Worm (Caenorhabditis elegans) whole organism, young adult: ENCODE measurements around the gene C55B6.7.

ENCODE experiments used
- B0019.2 ChIP-seq: fragments of 200-800 bp; sonication (Bioruptor generic); conservative IDR thresholded peaks from 2 replicates; pipeline ENCODE4 v1.3.6; 2022; ENCODE audit warnings: missing genetic modification reagents, missing genetic modification characterization, missing compliant biosample characterization
- C17E4.6 ChIP-seq: fragments of 200-800 bp; sonication (Bioruptor generic); IDR thresholded peaks from 2 replicates; pipeline ENCODE4 v1.3.6; 2022; ENCODE audit warnings: missing genetic modification reagents, missing genetic modification characterization, missing compliant biosample characterization
- F22D6.2 ChIP-seq: sonication (generic microtip); optimal IDR thresholded peaks from 2 replicates; lab custom pipeline; 2016; ENCODE audit warnings: mild to moderate bottlenecking, missing genetic modification characterization, missing compliant biosample characterization
- F33H1.4 ChIP-seq: fragments of 200-800 bp; sonication (Bioruptor generic); IDR thresholded peaks from 2 replicates; pipeline ENCODE4 v1.3.6; 2022; ENCODE audit warnings: missing genetic modification reagents, missing genetic modification characterization, missing compliant biosample characterization
- K12H6.12 ChIP-seq: fragments of 200-800 bp; sonication (Bioruptor generic); optimal IDR thresholded peaks from 2 replicates; lab custom pipeline; 2018; ENCODE audit warnings: mild to moderate bottlenecking, missing genetic modification characterization, missing compliant biosample characterization
- T26A5.8 ChIP-seq: sonication (generic microtip); optimal IDR thresholded peaks from 2 replicates; lab custom pipeline; 2016; ENCODE audit warnings: missing genetic modification characterization, missing compliant biosample characterization
- Y53G8AR.9 ChIP-seq: fragments of 200-800 bp; sonication (Bioruptor generic); conservative IDR thresholded peaks from 2 replicates; pipeline ENCODE4 v1.3.6; 2022; ENCODE audit warnings: missing genetic modification reagents, missing genetic modification characterization, missing compliant biosample characterization
- Y67H2A.10 ChIP-seq: fragments of 200-800 bp; sonication (Bioruptor generic); conservative IDR thresholded peaks from 2 replicates; pipeline ENCODE4 v1.3.6; 2022; ENCODE audit warnings: missing genetic modification reagents, missing genetic modification characterization, missing compliant biosample characterization
- Y79H2A.3 ChIP-seq: fragments of 200-800 bp; sonication (Bioruptor generic); conservative IDR thresholded peaks from 2 replicates; pipeline ENCODE4 v1.3.6; 2022; ENCODE audit warnings: missing genetic modification reagents, missing genetic modification characterization, missing compliant biosample characterization
- ZK185.1 ChIP-seq: sonication (generic microtip); optimal IDR thresholded peaks from 2 replicates; lab custom pipeline; 2016; ENCODE audit warnings: mild to moderate bottlenecking, missing genetic modification characterization, missing compliant biosample characterization; ENCODE audit not compliant: poor library complexity, severe bottlenecking
- akir-1 ChIP-seq: fragments of 200-800 bp; sonication (Bioruptor generic); optimal IDR thresholded peaks from 2 replicates; lab custom pipeline; 2018; ENCODE audit warnings: mild to moderate bottlenecking, missing genetic modification characterization, moderate library complexity, missing compliant biosample characterization
- aptf-2 ChIP-seq: fragments of 200-800 bp; sonication (Bioruptor generic); conservative IDR thresholded peaks from 2 replicates; pipeline ENCODE4 v1.3.6; 2022; ENCODE audit warnings: missing genetic modification reagents, missing genetic modification characterization, missing compliant biosample characterization
- cebp-1 ChIP-seq, 2 experiments: fragments of 200-800 bp in 1 of 2; sonication (Bioruptor generic) in 1 of 2; sonication (generic microtip) in 1 of 2; IDR thresholded peaks in 1 of 2; optimal IDR thresholded peaks in 1 of 2; 2 replicates each; pipeline versions ENCODE4 v1.3.6 to Lab custom; 2017 to 2022; ENCODE audit warnings: missing compliant biosample characterization in 2 of 2, missing genetic modification characterization in 2 of 2, mild to moderate bottlenecking in 1 of 2, missing genetic modification reagents in 1 of 2, moderate library complexity in 1 of 2
- ceh-100 ChIP-seq: fragments of 200-800 bp; sonication (Bioruptor generic); IDR thresholded peaks from 2 replicates; pipeline ENCODE4 v1.3.6; 2022; ENCODE audit warnings: missing genetic modification reagents, missing genetic modification characterization, missing compliant biosample characterization
- ceh-40 ChIP-seq: fragments of 200-800 bp; sonication (Bioruptor generic); IDR thresholded peaks from 2 replicates; pipeline ENCODE4 v1.3.6; 2022; ENCODE audit warnings: missing genetic modification characterization, missing compliant biosample characterization
- die-1 ChIP-seq: sonication (generic microtip); optimal IDR thresholded peaks from 2 replicates; lab custom pipeline; 2016; ENCODE audit warnings: missing genotype, mild to moderate bottlenecking, missing genetic modification characterization, missing compliant biosample characterization
- dox-1 ChIP-seq: fragments of 200-800 bp; sonication (Bioruptor generic); IDR thresholded peaks from 2 replicates; pipeline ENCODE4 v1.3.6; 2022; ENCODE audit warnings: missing genetic modification reagents, missing genetic modification characterization, missing compliant biosample characterization
- dpl-1 ChIP-seq: fragments of 150-350 bp; optimal IDR thresholded peaks from 2 replicates; lab custom pipeline; 2014; ENCODE audit warnings: missing biosample characterization, missing genetic modification reagents, missing genetic modification characterization
- efl-1 ChIP-seq: fragments of 150-350 bp; optimal IDR thresholded peaks from 2 replicates; lab custom pipeline; 2014; ENCODE audit warnings: missing biosample characterization, missing genetic modification reagents, missing genetic modification characterization
- egrh-3 ChIP-seq: fragments of 200-800 bp; sonication (Bioruptor generic); IDR thresholded peaks from 2 replicates; pipeline ENCODE4 v1.3.6; 2022; ENCODE audit warnings: missing genetic modification reagents, missing genetic modification characterization, missing compliant biosample characterization
- hlh-26 ChIP-seq: fragments of 200-800 bp; sonication (Bioruptor generic); conservative IDR thresholded peaks from 2 replicates; pipeline ENCODE4 v1.3.6; 2022; ENCODE audit warnings: missing genetic modification reagents, missing genetic modification characterization, missing compliant biosample characterization
- lin-35 ChIP-seq, 3 experiments: fragments of 150-350 bp in 2 of 3; sonication (generic microtip) in 1 of 3; optimal IDR thresholded peaks; 2 replicates each; lab custom pipeline; 2014 to 2018; ENCODE audit warnings: missing biosample characterization in 3 of 3, missing genetic modification characterization in 3 of 3, missing genetic modification reagents in 3 of 3
- lin-40 ChIP-seq: sonication (generic microtip); optimal IDR thresholded peaks from 2 replicates; lab custom pipeline; 2016; ENCODE audit warnings: missing genetic modification characterization, mild to moderate bottlenecking, missing compliant biosample characterization, missing genotype, missing genetic modification reagents
- lin-54 ChIP-seq: fragments of 200-800 bp; sonication (Bioruptor generic); optimal IDR thresholded peaks from 2 replicates; lab custom pipeline; 2018; ENCODE audit warnings: mild to moderate bottlenecking, missing genetic modification characterization, missing compliant biosample characterization
- lir-1 ChIP-seq: fragments of 200-800 bp; sonication (Bioruptor generic); conservative IDR thresholded peaks from 2 replicates; pipeline ENCODE4 v1.3.6; 2022; ENCODE audit warnings: missing genetic modification reagents, missing genetic modification characterization, missing compliant biosample characterization
- nhr-120 ChIP-seq: fragments of 200-800 bp; sonication (Bioruptor generic); IDR thresholded peaks from 2 replicates; pipeline ENCODE4 v1.3.6; 2022; ENCODE audit warnings: missing genetic modification characterization, missing compliant biosample characterization
- nhr-179 ChIP-seq: sonication (generic microtip); optimal IDR thresholded peaks from 2 replicates; lab custom pipeline; 2016; ENCODE audit warnings: mild to moderate bottlenecking, missing genetic modification characterization, missing compliant biosample characterization
- rcor-1 ChIP-seq: fragments of 200-800 bp; sonication (Bioruptor generic); IDR thresholded peaks from 2 replicates; pipeline ENCODE4 v1.3.6; 2022; ENCODE audit warnings: missing genetic modification reagents, missing genetic modification characterization, missing compliant biosample characterization
- rec-8 ChIP-seq, 2 experiments: sonication (generic microtip); optimal IDR thresholded peaks; 2 replicates each; lab custom pipeline; 2016; ENCODE audit warnings: mild to moderate bottlenecking in 2 of 2, missing genetic modification characterization in 2 of 2, missing genetic modification reagents in 2 of 2, missing genotype in 2 of 2, missing biosample characterization in 1 of 2, missing compliant biosample characterization in 1 of 2, moderate library complexity in 1 of 2
- sdz-38 ChIP-seq: sonication (generic microtip); optimal IDR thresholded peaks from 2 replicates; lab custom pipeline; 2016; ENCODE audit warnings: missing genotype, missing genetic modification characterization, missing compliant biosample characterization
- snpc-1.3 ChIP-seq: sonication (generic microtip); optimal IDR thresholded peaks from 2 replicates; lab custom pipeline; 2017; ENCODE audit warnings: missing genetic modification characterization, mild to moderate bottlenecking, missing compliant biosample characterization, antibody characterized with exemption, moderate library complexity, missing genotype, missing genetic modification reagents; ENCODE audit not compliant: insufficient read depth
- somi-1 ChIP-seq: fragments of 200-800 bp; sonication (Bioruptor generic); optimal IDR thresholded peaks from 2 replicates; lab custom pipeline; 2018; ENCODE audit warnings: mild to moderate bottlenecking, missing genetic modification characterization, missing compliant biosample characterization
- unc-62 ChIP-seq: fragments of 150-350 bp; optimal IDR thresholded peaks from 2 replicates; lab custom pipeline; 2014; ENCODE audit warnings: missing biosample characterization, missing genetic modification reagents, missing genetic modification characterization
- xnd-1 ChIP-seq: sonication (generic microtip); optimal IDR thresholded peaks from 2 replicates; lab custom pipeline; 2016; ENCODE audit warnings: missing genotype, missing genetic modification reagents, missing genetic modification characterization, missing compliant biosample characterization
- zfh-2 ChIP-seq: fragments of 200-800 bp; sonication (Bioruptor generic); conservative IDR thresholded peaks from 2 replicates; pipeline ENCODE4 v1.3.6; 2022; ENCODE audit warnings: missing genetic modification reagents, missing genetic modification characterization, missing compliant biosample characterization
- zim-3 ChIP-seq: sonication (generic microtip); optimal IDR thresholded peaks from 2 replicates; lab custom pipeline; 2017; ENCODE audit warnings: mild to moderate bottlenecking, missing genetic modification characterization, moderate library complexity, missing compliant biosample characterization
- ztf-18 ChIP-seq: sonication (generic microtip); optimal IDR thresholded peaks from 2 replicates; lab custom pipeline; 2016; ENCODE audit warnings: missing genotype, mild to moderate bottlenecking, missing genetic modification characterization, missing compliant biosample characterization
- ztf-25 ChIP-seq: fragments of 200-800 bp; sonication (Bioruptor generic); IDR thresholded peaks from 2 replicates; pipeline ENCODE4 v1.3.6; 2022; ENCODE audit warnings: missing genetic modification reagents, missing genetic modification characterization, missing compliant biosample characterization
- ztf-3 ChIP-seq: fragments of 200-800 bp; sonication (Bioruptor generic); optimal IDR thresholded peaks from 2 replicates; lab custom pipeline; 2018; ENCODE audit warnings: mild to moderate bottlenecking, missing genetic modification characterization, missing compliant biosample characterization
- ztf-6 ChIP-seq: fragments of 200-800 bp; sonication (Bioruptor generic); IDR thresholded peaks from 2 replicates; pipeline ENCODE4 v1.3.6; 2022; ENCODE audit warnings: missing genetic modification reagents, missing genetic modification characterization, missing compliant biosample characterization

The C55B6.7 gene

ce11 chrX:7230321-7230720, 38.5 kb upstream of the C55B6.7 start (continued):
- TF ChIP-seq zfh-2 (GFP tag; lab: Robert Waterston, UW), result no peak
- TF ChIP-seq T26A5.8 (tag; lab: Kevin White, UChicago), result no peak
- TF ChIP-seq xnd-1 (tag; lab: Kevin White, UChicago), result no peak
- TF ChIP-seq Y67H2A.10 (GFP tag; lab: Robert Waterston, UW), result no peak
- no peak for TF ChIP-seq dpl-1 (GFP tag; lab: Kevin White, UChicago)
- TF ChIP-seq Y79H2A.3 (GFP tag; lab: Robert Waterston, UW), result no peak
- TF ChIP-seq ztf-25 (GFP tag; lab: Robert Waterston, UW), result no peak
- peak; percentile 30 for TF ChIP-seq lin-40 (tag; lab: Kevin White, UChicago)
- TF ChIP-seq ceh-100, result no peak
- TF ChIP-seq lin-35 (GFP tag; optimal IDR thresholded peaks at IDR 0.05; lab: Kevin White, UChicago), result peak in 1 of 3 experiments; percentile 29
- TF ChIP-seq cebp-1 (GFP tag; IDR thresholded peaks at IDR 0.05; lab: Robert Waterston, UW), result no peak
- TF ChIP-seq cebp-1 (tag; optimal IDR thresholded peaks at IDR 0.05; lab: Kevin White, UChicago), result peak; percentile 69
- no peak for TF ChIP-seq nhr-120 (GFP tag; lab: Robert Waterston, UW)
- TF ChIP-seq C17E4.6, result no peak
- no peak for TF ChIP-seq ztf-3 (GFP tag; lab: Kevin White, UChicago)
- no peak for TF ChIP-seq ZK185.1
- TF ChIP-seq rec-8 (tag; optimal IDR thresholded peaks at IDR 0.05; lab: Kevin White, UChicago), result no peak
- TF ChIP-seq zim-3 (tag; lab: Kevin White, UChicago), result no peak
- TF ChIP-seq ztf-6 (GFP tag; lab: Robert Waterston, UW), result no peak
- peak; percentile 5 for TF ChIP-seq K12H6.12 (tag; lab: Kevin White, UChicago)
- no peak for TF ChIP-seq lin-54 (GFP tag; lab: Kevin White, UChicago)
- no peak for TF ChIP-seq die-1 (tag; lab: Kevin White, UChicago)
- TF ChIP-seq aptf-2 (GFP tag; lab: Robert Waterston, UW), result no peak
- no peak for TF ChIP-seq rcor-1 (GFP tag; lab: Robert Waterston, UW)
- 0 out of 2 replicates have a peak, but pooled peaks have one; percentile 15 for TF ChIP-seq Y53G8AR.9 (GFP tag; lab: Robert Waterston, UW)
- no peak for TF ChIP-seq lir-1 (GFP tag; lab: Robert Waterston, UW)
- TF ChIP-seq nhr-179 (tag; lab: Kevin White, UChicago), result no peak

ce11 chrX:7229357-7229756, 37.6 kb upstream of the C55B6.7 start:
- TF ChIP-seq ztf-18 (tag; lab: Kevin White, UChicago), result no peak
- TF ChIP-seq lir-1 (GFP tag; lab: Robert Waterston, UW), result no peak
- no peak for TF ChIP-seq xnd-1 (tag; lab: Kevin White, UChicago)
- no peak for TF ChIP-seq ceh-40
- TF ChIP-seq sdz-38 (tag; lab: Kevin White, UChicago), result no peak
- TF ChIP-seq somi-1 (GFP tag; lab: Kevin White, UChicago), result no peak
- TF ChIP-seq akir-1 (GFP tag; lab: Kevin White, UChicago), result no peak
- TF ChIP-seq F22D6.2 (tag; lab: Kevin White, UChicago), result no peak
- no peak for TF ChIP-seq F33H1.4 (GFP tag; lab: Robert Waterston, UW)
- TF ChIP-seq ztf-6 (GFP tag; lab: Robert Waterston, UW), result no peak
- no peak for TF ChIP-seq egrh-3
- TF ChIP-seq B0019.2 (GFP tag; lab: Robert Waterston, UW), result no peak
- TF ChIP-seq zim-3 (tag; lab: Kevin White, UChicago), result no peak
- no peak for TF ChIP-seq snpc-1.3 (tag; lab: Kevin White, UChicago)
- TF ChIP-seq hlh-26, result no peak
- no peak for TF ChIP-seq unc-62 (GFP tag; lab: Kevin White, UChicago)
- TF ChIP-seq dox-1 (GFP tag; lab: Robert Waterston, UW), result no peak
- no peak for TF ChIP-seq efl-1 (GFP tag; lab: Kevin White, UChicago)
